Worm (Caenorhabditis elegans) whole organism, mixed stage, embryonic: ENCODE data around the gene cest-2.3.

Source experiments
- bed-3 ChIP-seq: fragments of 200-800 bp; sonication (Bioruptor generic); optimal IDR thresholded peaks from 3 replicates; lab custom pipeline; 2018; ENCODE audit warnings: mild to moderate bottlenecking, missing genetic modification characterization, moderate library complexity, missing compliant biosample characterization
- elt-3 ChIP-seq: fragments of 150-350 bp; optimal IDR thresholded peaks from 2 replicates; lab custom pipeline; 2014; ENCODE audit warnings: missing biosample characterization, missing genetic modification characterization
- lin-13 ChIP-seq: fragments of 150-350 bp; optimal IDR thresholded peaks from 2 replicates; lab custom pipeline; 2014; ENCODE audit warnings: missing biosample characterization, missing genetic modification characterization
- lsy-2 ChIP-seq: fragments of 150-350 bp; optimal IDR thresholded peaks from 2 replicates; lab custom pipeline; 2014; ENCODE audit warnings: missing biosample characterization, missing genetic modification characterization
- mab-5 ChIP-seq: fragments of 150-350 bp; optimal IDR thresholded peaks from 2 replicates; lab custom pipeline; 2014; ENCODE audit warnings: missing biosample characterization, missing genetic modification characterization
- nhr-12 ChIP-seq: fragments of 150-350 bp; optimal IDR thresholded peaks from 2 replicates; lab custom pipeline; 2014; ENCODE audit warnings: missing biosample characterization, missing genetic modification characterization
- nhr-2 ChIP-seq: fragments of 150-350 bp; optimal IDR thresholded peaks from 2 replicates; lab custom pipeline; 2014; ENCODE audit warnings: missing biosample characterization, missing genetic modification characterization
- nhr-28 ChIP-seq: fragments of 150-350 bp; optimal IDR thresholded peaks from 2 replicates; lab custom pipeline; 2014; ENCODE audit warnings: missing biosample characterization, missing genetic modification characterization
- nhr-76 ChIP-seq: sonication (generic microtip); optimal IDR thresholded peaks from 2 replicates; lab custom pipeline; 2017; ENCODE audit warnings: missing biosample characterization, missing genetic modification characterization
- snpc-4 ChIP-seq: fragments of 150-350 bp; optimal IDR thresholded peaks from 2 replicates; lab custom pipeline; 2014; ENCODE audit warnings: missing biosample characterization, missing genetic modification characterization
- sptf-1 ChIP-seq: sonication (generic microtip); optimal IDR thresholded peaks from 2 replicates; lab custom pipeline; 2017; ENCODE audit warnings: mild to moderate bottlenecking, missing genetic modification characterization, moderate library complexity, missing compliant biosample characterization
- unc-39 ChIP-seq: fragments of 150-350 bp; optimal IDR thresholded peaks from 2 replicates; lab custom pipeline; 2014; ENCODE audit warnings: missing biosample characterization, missing genetic modification characterization
- unc-62 ChIP-seq: fragments of 150-350 bp; optimal IDR thresholded peaks from 2 replicates; lab custom pipeline; 2014; ENCODE audit warnings: missing biosample characterization, missing genetic modification reagents, missing genetic modification characterization
- ztf-11 ChIP-seq: fragments of 150-350 bp; optimal IDR thresholded peaks from 2 replicates; lab custom pipeline; 2014; ENCODE audit warnings: missing biosample characterization, missing genetic modification characterization

- no peak for TF ChIP-seq nhr-28
- no peak for TF ChIP-seq unc-62 (GFP tag; lab: Kevin White, UChicago)
- TF ChIP-seq nhr-2 (tag; lab: Kevin White, UChicago) = no peak
- no peak for TF ChIP-seq ztf-11 (tag; lab: Kevin White, UChicago)
- no peak for TF ChIP-seq lsy-2 (tag; lab: Kevin White, UChicago)
- TF ChIP-seq lin-13 = no peak
- no peak for TF ChIP-seq nhr-12
- TF ChIP-seq sptf-1 (tag; lab: Kevin White, UChicago) = no peak
- TF ChIP-seq mab-5 = no peak
- no peak for TF ChIP-seq snpc-4 (tag; lab: Kevin White, UChicago)
- no peak for TF ChIP-seq bed-3 (GFP tag; lab: Kevin White, UChicago)
- TF ChIP-seq unc-39 (tag; lab: Kevin White, UChicago) = no peak
- no peak for TF ChIP-seq nhr-76 (tag; lab: Kevin White, UChicago)
- TF ChIP-seq elt-3 (tag; lab: Kevin White, UChicago) = no peak
These were observed 33.6 kb downstream of the cest-2.3 start for ce11 chrV:14149125-14149524.
